Worm (Caenorhabditis elegans): ENCODE measurements around the gene oac-48.

oac-48 gene

ce11 chrIV:13673504-13673903, at the start of gene oac-48:
Gene oac-48 (plus strand): TSS chrIV:13673804.
- TF ChIP-seq sem-4 (tag; optimal IDR thresholded peaks at IDR 0.05), result no peak
- TF ChIP-seq nhr-21 (tag; optimal IDR thresholded peaks at IDR 0.05), result no peak
- TF ChIP-seq nhr-129 (tag; optimal IDR thresholded peaks at IDR 0.05), result no peak
- TF ChIP-seq fos-1 (tag; optimal IDR thresholded peaks at IDR 0.05), result no peak
- no peak for TF ChIP-seq ztf-11 (tag; optimal IDR thresholded peaks at IDR 0.05)
- TF ChIP-seq snpc-4 (tag; optimal IDR thresholded peaks at IDR 0.05), result no peak
- TF ChIP-seq lsy-2 (tag; optimal IDR thresholded peaks at IDR 0.05), result no peak
- no peak for TF ChIP-seq gmeb-1 (tag; optimal IDR thresholded peaks at IDR 0.05)
- TF ChIP-seq alr-1 (tag; optimal IDR thresholded peaks at IDR 0.05), result no peak
- no peak for TF ChIP-seq zag-1 (tag; optimal IDR thresholded peaks at IDR 0.05)

- TF ChIP-seq zag-1 (tag; optimal IDR thresholded peaks at IDR 0.05) (no peak), egl-27 (tag; optimal IDR thresholded peaks at IDR 0.05) (no peak), alr-1 (tag; optimal IDR thresholded peaks at IDR 0.05) (no peak), R02D3.7 (tag; optimal IDR thresholded peaks at IDR 0.05) (no peak), unc-62 (GFP tag; optimal IDR thresholded peaks at IDR 0.05) (no peak), mdl-1 (tag; optimal IDR thresholded peaks at IDR 0.05) (no peak), peb-1 (tag; optimal IDR thresholded peaks at IDR 0.05) (no peak), unc-55 (GFP tag; optimal IDR thresholded peaks at IDR 0.05) (no peak), snpc-4 (tag; optimal IDR thresholded peaks at IDR 0.05) (no peak), Y55F3AM.14 (GFP tag; optimal IDR thresholded peaks at IDR 0.05) (no peak)
These were observed 47.1 kb upstream of the oac-48 start, which contains the start of gene sru-21 for ce11 chrIV:13626469-13626868. Gene sru-21 (plus strand): TSS chrIV:13626769.

DNA sequence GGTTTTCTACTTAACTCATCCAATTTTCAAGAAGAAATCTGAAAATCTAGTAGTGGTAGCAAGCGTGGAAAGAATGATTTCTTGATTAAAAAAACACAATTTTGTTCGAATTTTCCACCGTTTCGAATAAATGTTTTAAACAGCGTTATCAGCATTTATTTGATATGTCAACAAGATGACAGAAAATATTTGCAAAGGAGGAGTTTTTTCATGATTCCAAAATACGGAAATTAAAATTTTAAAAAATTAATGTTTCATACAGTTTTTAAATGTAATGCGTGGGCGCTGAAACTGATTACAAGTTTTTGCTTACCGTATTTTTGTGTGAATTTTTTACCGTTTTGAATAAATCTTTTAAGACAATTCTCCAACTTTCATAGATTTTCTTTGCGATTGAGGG, 41.0 kb upstream of the oac-48 start:
- TF ChIP-seq nhr-12 (tag; optimal IDR thresholded peaks at IDR 0.05), result no peak

ce11 chrIV:13633165-13633564, 40.4 kb upstream of the oac-48 start, which contains the start of gene fbxa-98:
Gene fbxa-98 (plus strand): TSS chrIV:13633407.
- TF ChIP-seq mbf-1 (tag; optimal IDR thresholded peaks at IDR 0.05), result no peak
- TF ChIP-seq lin-11 (tag; optimal IDR thresholded peaks at IDR 0.05), result no peak
- TF ChIP-seq nhr-6 (tag; optimal IDR thresholded peaks at IDR 0.05), result no peak
- TF ChIP-seq F13H6.1 (tag; optimal IDR thresholded peaks at IDR 0.05), result no peak
- no peak for TF ChIP-seq elt-1 (tag; optimal IDR thresholded peaks at IDR 0.05)
- TF ChIP-seq unc-55 (GFP tag; optimal IDR thresholded peaks at IDR 0.05), result no peak
- no peak for TF ChIP-seq sma-3 (GFP tag; optimal IDR thresholded peaks at IDR 0.05)
- no peak for TF ChIP-seq nhr-21 (tag; optimal IDR thresholded peaks at IDR 0.05)
- TF ChIP-seq elt-3 (tag; optimal IDR thresholded peaks at IDR 0.05), result no peak
- no peak for TF ChIP-seq alr-1 (tag; optimal IDR thresholded peaks at IDR 0.05)
- TF ChIP-seq aly-2 (tag; optimal IDR thresholded peaks at IDR 0.05), result no peak
- no peak for TF ChIP-seq gmeb-1 (tag; optimal IDR thresholded peaks at IDR 0.05)
- TF ChIP-seq lin-39 (tag; optimal IDR thresholded peaks at IDR 0.05), result no peak
- TF ChIP-seq ama-1 (optimal IDR thresholded peaks at IDR 0.05), result no peak
- no peak for TF ChIP-seq ztf-1 (GFP tag; conservative IDR thresholded peaks at IDR 0.05)

DNA sequence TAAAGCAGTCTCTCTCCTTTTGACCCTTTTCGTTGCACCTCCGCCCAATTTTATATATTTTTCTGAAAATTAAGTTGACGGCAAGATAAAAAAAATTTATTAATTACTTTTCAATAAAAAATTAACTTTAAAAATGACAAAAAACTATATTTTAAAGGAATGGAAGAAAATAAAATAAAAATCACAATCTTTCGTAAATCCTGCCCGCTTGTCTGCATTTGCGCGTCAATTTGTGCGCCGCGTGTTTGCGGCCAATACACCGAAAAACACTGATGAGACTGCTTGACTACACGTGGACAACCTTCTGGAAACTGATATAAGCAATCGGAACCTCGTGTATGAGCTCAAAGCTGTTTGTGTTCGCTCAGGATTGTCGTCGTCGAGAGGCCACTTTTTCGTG, 36.6 kb upstream of the oac-48 start, which contains the start of gene C08F11.7:
Gene C08F11.7 (plus strand): TSS at position 301 of the 400 bp plus-strand sequence.
- TF ChIP-seq sma-9 (GFP tag; optimal IDR thresholded peaks at IDR 0.05) (no peak), sma-9 (tag; optimal IDR thresholded peaks at IDR 0.05) (no peak), unc-62 (GFP tag; optimal IDR thresholded peaks at IDR 0.05) (no peak), nhr-11 (tag; optimal IDR thresholded peaks at IDR 0.05) (no peak), nhr-25 (tag; optimal IDR thresholded peaks at IDR 0.05) (no peak), mbf-1 (tag; optimal IDR thresholded peaks at IDR 0.05) (no peak), nhr-77 (tag; optimal IDR thresholded peaks at IDR 0.05) (no peak), sma-3 (GFP tag; optimal IDR thresholded peaks at IDR 0.05) (no peak), egl-27 (tag; optimal IDR thresholded peaks at IDR 0.05) (no peak), peb-1 (tag; optimal IDR thresholded peaks at IDR 0.05) (no peak), nhr-237 (tag; optimal IDR thresholded peaks at IDR 0.05) (no peak)

DNA sequence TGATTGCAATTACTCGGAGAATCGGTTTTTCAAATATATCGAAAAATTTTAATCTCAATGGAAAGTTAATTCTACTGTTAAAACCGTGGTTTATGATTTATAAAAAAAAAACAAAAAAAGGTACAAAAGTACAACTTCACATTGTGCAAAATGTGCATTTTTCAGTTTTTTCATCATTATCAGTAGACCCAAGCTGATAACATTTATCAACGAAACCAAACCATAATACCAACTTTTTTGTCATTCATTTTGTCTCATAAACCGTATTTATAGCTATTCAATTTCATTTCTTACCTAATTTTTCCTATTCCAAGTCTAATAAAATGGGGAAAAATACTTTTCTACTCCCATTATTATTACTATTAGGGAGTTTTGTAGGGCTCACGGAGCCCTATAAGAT, 34.6 kb upstream of the oac-48 start, which contains the start of gene ugt-22:
Gene ugt-22 (plus strand): TSS at position 234 of the 400 bp plus-strand sequence.
- TF ChIP-seq skn-1 (tag; optimal IDR thresholded peaks at IDR 0.05) (peak; percentile 68), ceh-82 (tag; optimal IDR thresholded peaks at IDR 0.05) (no peak), gmeb-1 (tag; optimal IDR thresholded peaks at IDR 0.05) (peak; percentile 15), fos-1 (tag; optimal IDR thresholded peaks at IDR 0.05) (peak; percentile 73)
